Worm (Caenorhabditis elegans): ENCODE results near the gene M176.10.
A peak's percentile ranks its signal among the peaks of the same experiment; 100 is the strongest.

Gene M176.10

ce11 chrII:9418843-9419532 lies 7.0 kb downstream of the M176.10 start:
- no peak for TF ChIP-seq flh-1 (GFP tag; optimal IDR thresholded peaks at IDR 0.05)
- no peak for TF ChIP-seq bed-3 (GFP tag; optimal IDR thresholded peaks at IDR 0.05)
- TF ChIP-seq nhr-28 (tag; optimal IDR thresholded peaks at IDR 0.05): no peak
- no peak for TF ChIP-seq hlh-1 (tag; optimal IDR thresholded peaks at IDR 0.05)
- TF ChIP-seq sptf-1 (tag; optimal IDR thresholded peaks at IDR 0.05): no peak
- TF ChIP-seq blmp-1 (tag; optimal IDR thresholded peaks at IDR 0.05): no peak
- no peak for TF ChIP-seq cnd-1 (tag; optimal IDR thresholded peaks at IDR 0.05)
- no peak for TF ChIP-seq snpc-4 (tag; optimal IDR thresholded peaks at IDR 0.05)
- TF ChIP-seq unc-62 (GFP tag; optimal IDR thresholded peaks at IDR 0.05): no peak
- TF ChIP-seq nhr-76 (tag; optimal IDR thresholded peaks at IDR 0.05): no peak
- no peak for TF ChIP-seq elt-3 (tag; optimal IDR thresholded peaks at IDR 0.05)
- TF ChIP-seq lsy-2 (tag; optimal IDR thresholded peaks at IDR 0.05): no peak
- no peak for TF ChIP-seq sem-2 (GFP tag; optimal IDR thresholded peaks at IDR 0.05)
- TF ChIP-seq unc-39 (tag; optimal IDR thresholded peaks at IDR 0.05): no peak
- no peak for TF ChIP-seq ces-1 (GFP tag; optimal IDR thresholded peaks at IDR 0.05)
- no peak for TF ChIP-seq lin-32 (GFP tag; optimal IDR thresholded peaks at IDR 0.05)
- no peak for TF ChIP-seq nhr-237 (tag; optimal IDR thresholded peaks at IDR 0.05)
- no peak for TF ChIP-seq mab-5 (tag; optimal IDR thresholded peaks at IDR 0.05)
- no peak for TF ChIP-seq M03D4.4 (tag; optimal IDR thresholded peaks at IDR 0.05)

DNA sequence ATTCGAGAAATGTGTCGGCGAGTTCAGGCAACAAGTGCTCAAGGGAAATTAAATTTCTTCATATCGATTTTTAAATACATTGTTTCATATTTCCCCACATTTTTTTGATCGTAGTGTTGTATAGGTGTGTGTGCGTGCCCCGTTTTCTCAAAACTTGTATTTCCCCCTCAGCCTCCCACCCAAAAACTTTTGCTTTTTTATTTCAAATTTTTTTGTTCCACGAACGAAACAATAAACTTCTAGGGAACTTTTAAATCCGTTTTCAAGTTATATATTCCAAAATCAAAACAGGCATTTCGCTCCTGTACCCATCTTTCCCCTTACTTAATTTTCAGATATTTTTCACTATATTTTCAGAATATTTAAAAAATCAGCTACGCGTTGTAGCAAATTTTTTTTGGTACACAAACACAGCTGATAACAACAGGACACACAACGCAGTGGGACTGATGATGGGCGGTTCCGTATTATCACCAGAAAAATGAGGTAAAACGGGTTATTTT lies 7.9 kb downstream of the M176.10 start, which contains the start of the genes M176.4 and M176.16:
Gene M176.4 (plus strand): TSS at position 301 of the 503 bp plus-strand sequence.
Gene M176.16 (plus strand): TSS at position 453 of the 503 bp plus-strand sequence.
- no peak for TF ChIP-seq M03D4.4 (tag; optimal IDR thresholded peaks at IDR 0.05)
- TF ChIP-seq pha-4 (tag; optimal IDR thresholded peaks at IDR 0.05): no peak
- no peak for TF ChIP-seq cnd-1 (tag; optimal IDR thresholded peaks at IDR 0.05)
- TF ChIP-seq ceh-83 (GFP tag; optimal IDR thresholded peaks at IDR 0.05): no peak
- no peak for TF ChIP-seq unc-62 (GFP tag; optimal IDR thresholded peaks at IDR 0.05)
- no peak for TF ChIP-seq hlh-1 (tag; optimal IDR thresholded peaks at IDR 0.05)
- TF ChIP-seq flh-1 (GFP tag; optimal IDR thresholded peaks at IDR 0.05): no peak
- TF ChIP-seq elt-1 (tag; optimal IDR thresholded peaks at IDR 0.05; ENCODE audit: borderline replicate concordance, insufficient read depth): no peak
- TF ChIP-seq drap-1 (GFP tag; optimal IDR thresholded peaks at IDR 0.05): no peak
- TF ChIP-seq nhr-76 (tag; optimal IDR thresholded peaks at IDR 0.05): no peak

DNA sequence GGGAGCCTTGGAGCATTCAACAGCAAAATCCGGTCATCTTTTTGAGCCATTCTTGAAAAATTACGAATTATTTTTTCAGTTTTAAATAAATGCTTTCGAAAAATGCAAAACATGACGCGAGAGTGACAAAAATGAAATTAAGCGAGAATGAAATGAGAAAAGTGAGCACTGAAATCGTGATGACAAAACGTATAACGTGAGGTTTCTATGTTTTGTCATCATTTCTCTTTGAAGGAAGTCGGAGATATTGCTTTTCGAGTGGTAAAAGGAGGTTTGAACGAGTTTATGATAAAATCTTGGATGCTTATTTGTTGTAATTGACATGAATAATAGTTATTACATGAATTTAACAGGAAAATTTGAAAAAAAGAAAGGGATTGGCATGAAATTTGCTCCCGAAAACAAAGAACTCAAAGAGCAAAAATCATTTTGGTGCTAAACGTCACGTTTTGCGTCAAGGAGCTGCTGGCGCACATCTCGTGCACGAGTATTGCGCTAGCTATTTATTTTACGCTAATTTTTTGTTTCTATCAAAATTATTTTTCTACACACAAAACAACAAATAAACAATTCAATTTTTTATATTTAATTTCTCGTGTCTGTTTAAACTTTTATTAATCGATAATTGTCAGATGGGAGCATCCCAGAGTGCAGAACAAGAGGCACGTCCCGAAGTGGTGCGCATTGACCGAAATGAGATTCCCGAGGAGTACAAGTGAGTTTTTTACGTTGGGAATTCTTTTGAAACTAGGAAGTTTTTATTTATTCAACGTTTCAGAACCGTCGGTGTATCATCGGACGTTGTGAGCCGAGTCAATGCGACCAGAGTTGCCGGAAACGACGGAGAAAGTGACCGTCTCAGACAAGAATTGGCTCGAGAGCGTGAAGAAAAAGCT lies 9.3 kb downstream of the M176.10 start, which contains the start of the genes gss-1 and chch-3:
Gene gss-1 (minus strand): TSS at position 51 of the 896 bp plus-strand sequence.
Gene chch-3 (plus strand): TSS at position 633 of the 896 bp plus-strand sequence.
- TF ChIP-seq nhr-76 (tag; optimal IDR thresholded peaks at IDR 0.05): no peak
- peak; percentile 68 for TF ChIP-seq mep-1 (tag; optimal IDR thresholded peaks at IDR 0.05)
- TF ChIP-seq ceh-83 (GFP tag; optimal IDR thresholded peaks at IDR 0.05): no peak
- peak; percentile 39 for TF ChIP-seq ham-2 (GFP tag; optimal IDR thresholded peaks at IDR 0.05)
- no peak for TF ChIP-seq bed-3 (GFP tag; optimal IDR thresholded peaks at IDR 0.05)
- no peak for TF ChIP-seq M03D4.4 (tag; optimal IDR thresholded peaks at IDR 0.05)
- peak; percentile 27 for TF ChIP-seq lin-13 (tag; optimal IDR thresholded peaks at IDR 0.05)
- TF ChIP-seq cnd-1 (tag; optimal IDR thresholded peaks at IDR 0.05): no peak
- peak; percentile 38 for TF ChIP-seq lsy-2 (tag; optimal IDR thresholded peaks at IDR 0.05)
- no peak for TF ChIP-seq mls-2 (tag; optimal IDR thresholded peaks at IDR 0.05)
- no peak for TF ChIP-seq sem-2 (GFP tag; optimal IDR thresholded peaks at IDR 0.05)

DNA sequence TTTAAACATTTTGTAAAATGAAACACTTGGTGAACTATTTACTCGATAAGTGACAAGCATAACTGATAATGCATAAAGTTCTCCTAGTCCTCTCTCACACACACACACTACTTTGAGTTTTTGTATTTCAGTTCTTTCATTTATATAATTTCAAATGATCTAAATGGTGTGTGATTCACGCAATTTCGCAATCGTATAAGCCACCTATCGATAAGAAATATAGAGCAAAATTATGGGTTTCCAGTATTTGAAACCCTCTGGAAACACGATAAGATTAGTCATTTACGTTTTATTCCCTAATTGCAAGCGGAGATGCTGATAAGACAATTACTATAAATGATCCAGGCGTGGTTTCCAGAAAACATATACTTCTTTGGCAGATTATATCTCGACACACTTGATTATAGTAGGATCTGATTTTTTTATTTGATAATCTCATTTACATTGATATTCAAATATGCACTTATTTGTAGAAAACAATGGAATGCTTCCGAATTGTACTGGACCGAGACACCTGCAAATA lies 13.8 kb downstream of the M176.10 start, which contains the start of gene arrd-3:
Gene arrd-3 (plus strand): TSS at position 473 of the 523 bp plus-strand sequence.
- TF ChIP-seq ztf-11 (tag; optimal IDR thresholded peaks at IDR 0.05) (no peak), flh-1 (GFP tag; optimal IDR thresholded peaks at IDR 0.05) (no peak), snpc-4 (tag; optimal IDR thresholded peaks at IDR 0.05) (no peak), nhr-2 (tag; optimal IDR thresholded peaks at IDR 0.05) (no peak), lsy-2 (tag; optimal IDR thresholded peaks at IDR 0.05) (no peak), M03D4.4 (tag; optimal IDR thresholded peaks at IDR 0.05) (no peak), elt-1 (tag; optimal IDR thresholded peaks at IDR 0.05; ENCODE audit: borderline replicate concordance, insufficient read depth) (no peak), drap-1 (GFP tag; optimal IDR thresholded peaks at IDR 0.05) (no peak), lin-13 (tag; optimal IDR thresholded peaks at IDR 0.05) (no peak), bed-3 (GFP tag; optimal IDR thresholded peaks at IDR 0.05) (no peak), cnd-1 (tag; optimal IDR thresholded peaks at IDR 0.05) (no peak), tbx-8 (GFP tag; optimal IDR thresholded peaks at IDR 0.05) (no peak), lin-32 (GFP tag; optimal IDR thresholded peaks at IDR 0.05) (no peak)

All from whole organism, mixed stage, embryonic.